Worm (Caenorhabditis elegans) whole organism, L3 larva: Measurements from ENCODE around the gene D2089.8.

Experiments used
- ama-1 ChIP-seq: fragments of 150-350 bp; optimal IDR thresholded peaks from 2 replicates; lab custom pipeline; 2018
- ceh-28 ChIP-seq: fragments of 150-350 bp; optimal IDR thresholded peaks from 2 replicates; lab custom pipeline; 2014; ENCODE audit warnings: missing biosample characterization, missing genetic modification reagents, missing genetic modification characterization
- ceh-82 ChIP-seq: fragments of 150-350 bp; optimal IDR thresholded peaks from 2 replicates; lab custom pipeline; 2014; ENCODE audit warnings: missing biosample characterization, missing genetic modification characterization
- nhr-28 ChIP-seq: fragments of 150-350 bp; optimal IDR thresholded peaks from 2 replicates; lab custom pipeline; 2014; ENCODE audit warnings: missing biosample characterization, missing genetic modification characterization
- pha-4 ChIP-seq: fragments of 150-350 bp; optimal IDR thresholded peaks from 2 replicates; lab custom pipeline; 2014; ENCODE audit warnings: missing biosample characterization, missing genetic modification reagents, missing genetic modification characterization
- snpc-4 ChIP-seq: fragments of 150-350 bp; optimal IDR thresholded peaks from 2 replicates; lab custom pipeline; 2014; ENCODE audit warnings: missing biosample characterization, missing genetic modification characterization
- ztf-11 ChIP-seq: fragments of 150-350 bp; optimal IDR thresholded peaks from 2 replicates; lab custom pipeline; 2014; ENCODE audit warnings: missing biosample characterization, missing genetic modification characterization

DNA sequence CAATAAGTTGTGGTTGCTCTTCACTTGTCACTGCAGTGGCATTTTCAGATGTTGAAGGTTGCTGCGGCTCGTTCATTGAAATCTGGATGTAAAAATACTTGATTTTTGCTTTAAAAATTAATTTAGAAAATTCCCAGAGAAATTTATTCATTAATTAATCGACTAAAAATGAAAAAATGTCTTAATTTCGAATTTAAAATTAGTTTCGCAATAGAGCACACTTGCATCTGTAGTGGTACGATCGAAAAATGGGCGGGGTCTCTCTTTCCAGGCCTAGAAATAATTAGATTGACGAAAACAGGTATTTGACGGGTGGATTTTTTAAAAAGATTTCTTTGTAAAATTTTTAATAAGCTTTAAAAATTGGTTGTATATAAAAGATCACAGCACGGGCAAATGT, at the start of gene D2089.8:
- TF ChIP-seq pha-4 (peak; percentile 43), snpc-4 (tag; lab: Kevin White, UChicago) (no peak), ztf-11 (tag; lab: Kevin White, UChicago) (no peak), nhr-28 (tag; lab: Kevin White, UChicago) (no peak), ama-1 (lab: Kevin White, UChicago) (no peak), ceh-82 (no peak), ceh-28 (tag; lab: Kevin White, UChicago) (no peak)
